Worm (Caenorhabditis elegans) whole organism, L2 larva: Measurements from ENCODE around the gene mif-1.

Experiments
- ama-1 ChIP-seq: fragments of 150-350 bp; optimal IDR thresholded peaks from 2 replicates; lab custom pipeline; 2018; ENCODE audit warnings: inconsistent platforms
- ceh-16 ChIP-seq: fragments of 150-350 bp; optimal IDR thresholded peaks from 2 replicates; lab custom pipeline; 2014; ENCODE audit warnings: missing biosample characterization, missing genetic modification characterization
- egl-27 ChIP-seq: sonication (generic microtip); optimal IDR thresholded peaks from 3 replicates; lab custom pipeline; 2017; ENCODE audit warnings: missing biosample characterization, missing genetic modification reagents, missing genetic modification characterization
- elt-1 ChIP-seq: fragments of 150-350 bp; optimal IDR thresholded peaks from 2 replicates; lab custom pipeline; 2014; ENCODE audit warnings: missing biosample characterization, missing genetic modification characterization
- lsy-2 ChIP-seq, 2 experiments: fragments of 150-350 bp in 1 of 2; sonication (generic microtip) in 1 of 2; optimal IDR thresholded peaks; 2 replicates each; lab custom pipeline; 2014 to 2017; ENCODE audit warnings: missing biosample characterization in 2 of 2, missing genetic modification characterization in 2 of 2
- nhr-21 ChIP-seq: fragments of 150-350 bp; optimal IDR thresholded peaks from 2 replicates; lab custom pipeline; 2014; ENCODE audit warnings: missing biosample characterization, missing genetic modification characterization
- nhr-77 ChIP-seq: fragments of 150-350 bp; optimal IDR thresholded peaks from 2 replicates; lab custom pipeline; 2014; ENCODE audit warnings: missing biosample characterization, missing genetic modification characterization
- unc-39 ChIP-seq: fragments of 150-350 bp; optimal IDR thresholded peaks from 2 replicates; lab custom pipeline; 2014; ENCODE audit warnings: missing biosample characterization, missing genetic modification characterization
- zag-1 ChIP-seq: fragments of 150-350 bp; optimal IDR thresholded peaks from 2 replicates; lab custom pipeline; 2014; ENCODE audit warnings: missing biosample characterization, missing genetic modification characterization

DNA sequence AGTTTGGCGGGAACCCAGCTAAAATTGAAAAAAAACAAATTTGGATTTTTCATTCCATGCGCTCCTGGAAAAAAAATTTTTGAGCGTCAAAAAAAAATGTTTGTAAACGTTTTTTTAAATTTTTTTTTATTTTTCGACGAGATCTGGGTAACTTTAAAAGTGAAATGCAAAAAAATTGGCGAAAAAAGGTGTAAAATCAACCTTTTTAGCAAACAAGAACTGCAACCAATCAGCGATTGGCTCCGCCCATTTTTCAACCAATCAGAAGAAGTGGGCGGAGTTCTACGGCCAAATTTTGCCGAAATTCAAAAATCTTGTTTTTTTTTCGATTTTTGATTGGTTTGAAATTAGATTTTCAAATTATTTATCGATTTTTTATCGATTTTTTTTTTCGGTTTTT lies 47.6 kb downstream of the mif-1 start:
- TF ChIP-seq unc-39 (tag; lab: Kevin White, UChicago) (no peak), lsy-2 (tag; optimal IDR thresholded peaks at IDR 0.05; lab: Kevin White, UChicago) (no peak), nhr-77 (tag; lab: Kevin White, UChicago) (no peak), ama-1 (no peak), zag-1 (tag; lab: Kevin White, UChicago) (no peak), elt-1 (tag; lab: Kevin White, UChicago) (no peak), ceh-16 (tag; lab: Kevin White, UChicago) (no peak), egl-27 (tag; lab: Kevin White, UChicago) (no peak), nhr-21 (tag; lab: Kevin White, UChicago) (no peak)
